Worm (Caenorhabditis elegans) whole organism, L3 larva: Measurements from ENCODE around the gene R12B2.6.

Experiments
- R02D3.7 ChIP-seq: fragments of 150-350 bp; optimal IDR thresholded peaks from 2 replicates; lab custom pipeline; 2014; ENCODE audit warnings: missing biosample characterization, missing genetic modification characterization
- ZK546.5 ChIP-seq: sonication (generic microtip); optimal IDR thresholded peaks from 2 replicates; lab custom pipeline; 2017; ENCODE audit warnings: missing biosample characterization, missing genetic modification characterization
- aly-2 ChIP-seq: fragments of 150-350 bp; optimal IDR thresholded peaks from 2 replicates; lab custom pipeline; 2014; ENCODE audit warnings: missing biosample characterization, missing genetic modification characterization
- ama-1 ChIP-seq: fragments of 150-350 bp; optimal IDR thresholded peaks from 2 replicates; lab custom pipeline; 2018
- ceh-16 ChIP-seq: sonication (generic microtip); optimal IDR thresholded peaks from 2 replicates; lab custom pipeline; 2017; ENCODE audit warnings: missing biosample characterization, missing genetic modification characterization
- ceh-28 ChIP-seq: fragments of 150-350 bp; optimal IDR thresholded peaks from 2 replicates; lab custom pipeline; 2014; ENCODE audit warnings: missing biosample characterization, missing genetic modification reagents, missing genetic modification characterization
- ceh-82 ChIP-seq: fragments of 150-350 bp; optimal IDR thresholded peaks from 2 replicates; lab custom pipeline; 2014; ENCODE audit warnings: missing biosample characterization, missing genetic modification characterization
- ceh-9 ChIP-seq: sonication (generic microtip); optimal IDR thresholded peaks from 2 replicates; lab custom pipeline; 2018; ENCODE audit warnings: missing biosample characterization, missing genetic modification characterization
- daf-12 ChIP-seq: fragments of 150-350 bp; optimal IDR thresholded peaks from 2 replicates; lab custom pipeline; 2014; ENCODE audit warnings: missing biosample characterization, missing genetic modification reagents, missing genetic modification characterization
- egl-27 ChIP-seq: sonication (generic microtip); optimal IDR thresholded peaks from 4 replicates; lab custom pipeline; 2017; ENCODE audit warnings: missing biosample characterization, missing genetic modification reagents, missing genetic modification characterization
- egl-5 ChIP-seq: fragments of 150-350 bp; optimal IDR thresholded peaks from 2 replicates; lab custom pipeline; 2017; ENCODE audit warnings: missing biosample characterization, missing genetic modification reagents, missing genetic modification characterization, inconsistent platforms
- elt-1 ChIP-seq: fragments of 150-350 bp; optimal IDR thresholded peaks from 2 replicates; lab custom pipeline; 2014; ENCODE audit warnings: missing biosample characterization, missing genetic modification characterization
- elt-2 ChIP-seq: sonication (generic microtip); optimal IDR thresholded peaks from 2 replicates; lab custom pipeline; 2016; ENCODE audit warnings: missing genetic modification reagents, mild to moderate bottlenecking, missing genetic modification characterization, missing compliant biosample characterization
- elt-3 ChIP-seq, 3 experiments: fragments of 150-350 bp in 1 of 3; sonication (generic microtip) in 2 of 3; optimal IDR thresholded peaks; 2 replicates in 2 of 3; 4 replicates in 1 of 3; lab custom pipeline; 2014 to 2017; ENCODE audit warnings: missing biosample characterization in 3 of 3, missing genetic modification characterization in 3 of 3
- eor-1 ChIP-seq, 2 experiments: fragments of 150-350 bp; optimal IDR thresholded peaks; 2 replicates each; lab custom pipeline; 2014 to 2018; ENCODE audit warnings: missing biosample characterization in 2 of 2, missing genetic modification characterization in 2 of 2
- fkh-10 ChIP-seq: sonication (generic microtip); optimal IDR thresholded peaks from 2 replicates; lab custom pipeline; 2017; ENCODE audit warnings: missing biosample characterization, missing genetic modification reagents, missing genetic modification characterization
- fkh-2 ChIP-seq: fragments of 150-350 bp; optimal IDR thresholded peaks from 2 replicates; lab custom pipeline; 2014; ENCODE audit warnings: missing biosample characterization, missing genetic modification reagents, missing genetic modification characterization
- fos-1 ChIP-seq: fragments of 150-350 bp; optimal IDR thresholded peaks from 2 replicates; lab custom pipeline; 2014; ENCODE audit warnings: missing biosample characterization, missing genetic modification characterization
- hmg-11 ChIP-seq: sonication (generic microtip); optimal IDR thresholded peaks from 2 replicates; lab custom pipeline; 2016; ENCODE audit warnings: missing genetic modification characterization, missing compliant biosample characterization
- jun-1 ChIP-seq: fragments of 150-350 bp; optimal IDR thresholded peaks from 2 replicates; lab custom pipeline; 2014; ENCODE audit warnings: missing biosample characterization, missing genetic modification reagents, missing genetic modification characterization
- lin-15B ChIP-seq: fragments of 150-350 bp; optimal IDR thresholded peaks from 2 replicates; lab custom pipeline; 2014; ENCODE audit warnings: missing biosample characterization, missing genetic modification characterization
- lin-39 ChIP-seq: fragments of 150-350 bp; optimal IDR thresholded peaks from 2 replicates; lab custom pipeline; 2018; ENCODE audit warnings: missing biosample characterization, missing genetic modification reagents, missing genetic modification characterization
- lsy-12 ChIP-seq: sonication (generic microtip); optimal IDR thresholded peaks from 2 replicates; lab custom pipeline; 2016; ENCODE audit warnings: mild to moderate bottlenecking, missing genetic modification characterization, missing compliant biosample characterization
- mdl-1 ChIP-seq: fragments of 150-350 bp; optimal IDR thresholded peaks from 2 replicates; lab custom pipeline; 2014; ENCODE audit warnings: missing biosample characterization, missing genetic modification characterization
- mml-1 ChIP-seq: fragments of 150-350 bp; sonication (generic microtip); optimal IDR thresholded peaks from 3 replicates; lab custom pipeline; 2014; ENCODE audit warnings: missing biosample characterization, missing genetic modification characterization
- nfya-1 ChIP-seq: sonication (generic microtip); optimal IDR thresholded peaks from 2 replicates; lab custom pipeline; 2017; ENCODE audit warnings: missing genetic modification characterization, mild to moderate bottlenecking, missing compliant biosample characterization, antibody characterized with exemption, moderate library complexity; ENCODE audit not compliant: insufficient read depth
- nhr-11 ChIP-seq: fragments of 150-350 bp; optimal IDR thresholded peaks from 2 replicates; lab custom pipeline; 2014; ENCODE audit warnings: missing biosample characterization, missing genetic modification characterization
- nhr-12 ChIP-seq: fragments of 150-350 bp; optimal IDR thresholded peaks from 2 replicates; lab custom pipeline; 2014; ENCODE audit warnings: missing biosample characterization, missing genetic modification characterization
- nhr-23 ChIP-seq: fragments of 150-350 bp; optimal IDR thresholded peaks from 2 replicates; lab custom pipeline; 2014; ENCODE audit warnings: missing biosample characterization, missing genetic modification reagents, missing genetic modification characterization
- nhr-237 ChIP-seq: fragments of 150-350 bp; optimal IDR thresholded peaks from 2 replicates; lab custom pipeline; 2014; ENCODE audit warnings: missing biosample characterization, missing genetic modification characterization
- nhr-25 ChIP-seq: sonication (generic microtip); optimal IDR thresholded peaks from 2 replicates; lab custom pipeline; 2017; ENCODE audit warnings: missing biosample characterization, missing genetic modification characterization
- nhr-28 ChIP-seq: fragments of 150-350 bp; optimal IDR thresholded peaks from 2 replicates; lab custom pipeline; 2014; ENCODE audit warnings: missing biosample characterization, missing genetic modification characterization
- nhr-43 ChIP-seq: sonication (generic microtip); optimal IDR thresholded peaks from 2 replicates; lab custom pipeline; 2016; ENCODE audit warnings: mild to moderate bottlenecking, missing genetic modification characterization, missing compliant biosample characterization; ENCODE audit not compliant: poor library complexity, severe bottlenecking
- nhr-67 ChIP-seq: fragments of 150-350 bp; optimal IDR thresholded peaks from 2 replicates; lab custom pipeline; 2014; ENCODE audit warnings: missing biosample characterization, missing genetic modification characterization
- nhr-76 ChIP-seq: fragments of 150-350 bp; sonication (generic microtip); optimal IDR thresholded peaks from 5 replicates; lab custom pipeline; 2014; ENCODE audit warnings: missing biosample characterization, missing genetic modification characterization
- nhr-77 ChIP-seq: fragments of 150-350 bp; optimal IDR thresholded peaks from 2 replicates; lab custom pipeline; 2014; ENCODE audit warnings: missing biosample characterization, missing genetic modification characterization
- pha-4 ChIP-seq: fragments of 150-350 bp; optimal IDR thresholded peaks from 2 replicates; lab custom pipeline; 2014; ENCODE audit warnings: missing biosample characterization, missing genetic modification reagents, missing genetic modification characterization
- pqm-1 ChIP-seq: fragments of 150-350 bp; optimal IDR thresholded peaks from 2 replicates; lab custom pipeline; 2017; ENCODE audit warnings: missing biosample characterization, missing genetic modification characterization, inconsistent platforms
- sea-2 ChIP-seq: fragments of 150-350 bp; sonication (generic microtip); optimal IDR thresholded peaks from 4 replicates; lab custom pipeline; 2014; ENCODE audit warnings: missing biosample characterization, missing genetic modification reagents, missing genetic modification characterization
- skn-1 ChIP-seq: fragments of 150-350 bp; optimal IDR thresholded peaks from 2 replicates; lab custom pipeline; 2014; ENCODE audit warnings: missing biosample characterization, missing genetic modification characterization
- snpc-4 ChIP-seq: fragments of 150-350 bp; optimal IDR thresholded peaks from 2 replicates; lab custom pipeline; 2014; ENCODE audit warnings: missing biosample characterization, missing genetic modification characterization
- tbx-2 ChIP-seq: sonication (generic microtip); optimal IDR thresholded peaks from 2 replicates; lab custom pipeline; 2016; ENCODE audit warnings: mild to moderate bottlenecking, missing genetic modification characterization, missing compliant biosample characterization
- unc-39 ChIP-seq: sonication (generic microtip); optimal IDR thresholded peaks from 4 replicates; lab custom pipeline; 2017; ENCODE audit warnings: missing biosample characterization, missing genetic modification characterization
- unc-62 ChIP-seq: fragments of 150-350 bp; sonication (generic microtip); optimal IDR thresholded peaks from 4 replicates; lab custom pipeline; 2014; ENCODE audit warnings: missing biosample characterization, missing genetic modification reagents, missing genetic modification characterization
- zag-1 ChIP-seq: fragments of 150-350 bp; optimal IDR thresholded peaks from 2 replicates; lab custom pipeline; 2014; ENCODE audit warnings: missing biosample characterization, missing genetic modification characterization
- ztf-11 ChIP-seq: fragments of 150-350 bp; optimal IDR thresholded peaks from 2 replicates; lab custom pipeline; 2014; ENCODE audit warnings: missing biosample characterization, missing genetic modification characterization
- ztf-4 ChIP-seq: fragments of 150-350 bp; optimal IDR thresholded peaks from 2 replicates; lab custom pipeline; 2014; ENCODE audit warnings: missing biosample characterization, missing genetic modification characterization

R12B2.6 gene

ce11 chrIII:5863774-5864173 lies 29.8 kb upstream of the R12B2.6 start, which contains the start of gene dnpp-1:
Gene dnpp-1 (minus strand): TSS chrIII:5863803.
- TF ChIP-seq pqm-1 (tag; lab: Kevin White, UChicago) (peak; percentile 61), elt-2 (tag; lab: Kevin White, UChicago) (peak; percentile 97), unc-62 (GFP tag; lab: Kevin White, UChicago) (no peak)

ce11 chrIII:5859008-5859407 lies 25.1 kb upstream of the R12B2.6 start, which contains the start of gene dpf-4:
Gene dpf-4 (plus strand): TSS chrIII:5859308.
- TF ChIP-seq ztf-4 (tag; lab: Kevin White, UChicago) = peak; percentile 10
- no peak for TF ChIP-seq lin-39 (tag; lab: Kevin White, UChicago)

- TF ChIP-seq fkh-2 (tag; lab: Kevin White, UChicago) (no peak), nhr-12 (tag; lab: Kevin White, UChicago) (no peak), aly-2 (tag; lab: Kevin White, UChicago) (no peak), nhr-237 (tag; lab: Kevin White, UChicago) (no peak), nhr-77 (tag; lab: Kevin White, UChicago) (no peak), nhr-43 (peak; percentile 6), lin-15B (tag; lab: Kevin White, UChicago) (peak; percentile 87), ceh-82 (tag; lab: Kevin White, UChicago) (no peak), eor-1 (tag; optimal IDR thresholded peaks at IDR 0.05; lab: Kevin White, UChicago) (no peak), lin-39 (tag; lab: Kevin White, UChicago) (peak; percentile 88), ama-1 (lab: Kevin White, UChicago) (peak; percentile 82), nhr-23 (peak; percentile 79), egl-27 (peak; percentile 7), hmg-11 (tag; lab: Kevin White, UChicago) (peak; percentile 33), ceh-9 (tag; lab: Kevin White, UChicago) (no peak), elt-3 (tag; optimal IDR thresholded peaks at IDR 0.05; lab: Kevin White, UChicago) (no peak), jun-1 (tag; lab: Kevin White, UChicago) (peak; percentile 24), egl-5 (tag; lab: Kevin White, UChicago) (peak; percentile 97), unc-62 (GFP tag; lab: Kevin White, UChicago) (no peak), fos-1 (no peak), ztf-11 (tag; lab: Kevin White, UChicago) (no peak), fkh-10 (GFP tag; lab: Kevin White, UChicago) (peak; percentile 10), nhr-11 (tag; lab: Kevin White, UChicago) (no peak), nhr-67 (tag; lab: Kevin White, UChicago) (no peak), lsy-12 (tag; lab: Kevin White, UChicago) (no peak), zag-1 (tag; lab: Kevin White, UChicago) (no peak), ceh-28 (tag; lab: Kevin White, UChicago) (no peak), tbx-2 (tag; lab: Kevin White, UChicago) (no peak), elt-2 (tag; lab: Kevin White, UChicago) (peak; percentile 42), ztf-4 (tag; lab: Kevin White, UChicago) (no peak), mml-1 (tag; lab: Kevin White, UChicago) (no peak), pqm-1 (tag; lab: Kevin White, UChicago) (peak; percentile 48), elt-1 (tag; lab: Kevin White, UChicago) (peak; percentile 10), R02D3.7 (tag; lab: Kevin White, UChicago) (peak; percentile 94), mdl-1 (tag; lab: Kevin White, UChicago) (no peak), nhr-76 (tag; lab: Kevin White, UChicago) (no peak), nfya-1 (tag; lab: Kevin White, UChicago) (peak; percentile 89), ceh-16 (no peak), unc-39 (tag; lab: Kevin White, UChicago) (no peak), sea-2 (no peak), nhr-28 (tag; lab: Kevin White, UChicago) (no peak), pha-4 (peak; percentile 99), skn-1 (tag; lab: Kevin White, UChicago) (no peak), nhr-25 (tag; lab: Kevin White, UChicago) (peak; percentile 71), daf-12 (tag; lab: Kevin White, UChicago) (no peak), snpc-4 (tag; lab: Kevin White, UChicago) (peak; percentile 70), ZK546.5 (tag; lab: Kevin White, UChicago) (no peak)
Measured at ce11 chrIII:5855637-5856179, 21.8 kb upstream of the R12B2.6 start, which contains the start of the genes cct-6 and alh-9. Gene cct-6 (minus strand): TSS chrIII:5855687. Gene alh-9 (plus strand): TSS chrIII:5856018.
